Fruit fly (Drosophila melanogaster) whole organism, embryonic: ENCODE measurements around the gene CG10581.

Experiments used
- CG10431 ChIP-seq: fragments of 200-800 bp; sonication (Bioruptor generic); optimal IDR thresholded peaks from 3 replicates; lab custom pipeline; 2018; ENCODE audit warnings: missing biosample characterization, mild to moderate bottlenecking, missing genetic modification characterization
- CG10959 ChIP-seq: fragments of 200-800 bp; sonication (Bioruptor generic); IDR thresholded peaks from 2 replicates; pipeline ENCODE4 v1.3.6; 2022; ENCODE audit warnings: missing biosample characterization, missing genetic modification characterization
- CG11504 ChIP-seq: fragments of 200-800 bp; sonication (Bioruptor generic); optimal IDR thresholded peaks from 3 replicates; lab custom pipeline; 2019; ENCODE audit warnings: missing biosample characterization, mild to moderate bottlenecking, missing genetic modification characterization, moderate library complexity
- CG14441 ChIP-seq: fragments of 200-800 bp; sonication (Bioruptor generic); IDR thresholded peaks from 2 replicates; pipeline ENCODE4 v1.3.6; 2022; ENCODE audit warnings: missing biosample characterization, missing genetic modification characterization
- CG15269 ChIP-seq: fragments of 200-800 bp; sonication (Bioruptor generic); optimal IDR thresholded peaks from 2 replicates; lab custom pipeline; 2018; ENCODE audit warnings: missing biosample characterization, mild to moderate bottlenecking, missing genetic modification characterization, moderate library complexity
- CG16815 ChIP-seq: fragments of 200-800 bp; sonication (Bioruptor generic); optimal IDR thresholded peaks from 3 replicates; lab custom pipeline; 2017; ENCODE audit warnings: missing biosample characterization, mild to moderate bottlenecking, missing genetic modification characterization
- CG1792 ChIP-seq: fragments of 200-800 bp; sonication (Bioruptor generic); optimal IDR thresholded peaks from 2 replicates; lab custom pipeline; 2016; ENCODE audit warnings: missing biosample characterization, missing genetic modification characterization
- CG18599 ChIP-seq: fragments of 200-800 bp; sonication (Bioruptor generic); optimal IDR thresholded peaks from 3 replicates; lab custom pipeline; 2017; ENCODE audit warnings: missing biosample characterization, missing genetic modification characterization, mild to moderate bottlenecking, moderate library complexity, missing genetic modification reagents
- CG30403 ChIP-seq: fragments of 200-800 bp; sonication (Bioruptor generic); optimal IDR thresholded peaks from 3 replicates; lab custom pipeline; 2016; ENCODE audit warnings: missing biosample characterization, missing genetic modification characterization
- CG32532 ChIP-seq: fragments of 200-800 bp; sonication (Bioruptor generic); IDR thresholded peaks from 2 replicates; pipeline ENCODE4 v1.3.6; 2022; ENCODE audit warnings: missing biosample characterization, missing genetic modification characterization
- CG32767 ChIP-seq: fragments of 200-800 bp; sonication (Bioruptor generic); IDR thresholded peaks from 2 replicates; pipeline ENCODE4 v1.3.6; 2022; ENCODE audit warnings: missing biosample characterization, missing genetic modification characterization
- CG33557 ChIP-seq: fragments of 200-800 bp; sonication (Bioruptor generic); optimal IDR thresholded peaks from 2 replicates; lab custom pipeline; 2019; ENCODE audit warnings: missing biosample characterization, mild to moderate bottlenecking, missing genetic modification characterization, moderate library complexity
- CG4328 ChIP-seq: fragments of 200-800 bp; sonication (Bioruptor generic); optimal IDR thresholded peaks from 3 replicates; lab custom pipeline; 2017; ENCODE audit warnings: missing biosample characterization, missing genetic modification reagents, missing genetic modification characterization
- CG4360 ChIP-seq: fragments of 200-800 bp; sonication (Bioruptor generic); IDR thresholded peaks from 2 replicates; pipeline ENCODE4 v1.3.6; 2022; ENCODE audit warnings: missing biosample characterization, missing genetic modification characterization
- CG5953 ChIP-seq: fragments of 200-800 bp; sonication (Bioruptor generic); IDR thresholded peaks from 2 replicates; pipeline ENCODE4 v1.3.6; 2022; ENCODE audit warnings: missing biosample characterization, missing genetic modification characterization
- CG6272 ChIP-seq: fragments of 200-800 bp; sonication (Bioruptor generic); IDR thresholded peaks from 2 replicates; pipeline ENCODE4 v1.3.6; 2022; ENCODE audit warnings: missing biosample characterization, missing genetic modification characterization
- CG7745 ChIP-seq: fragments of 200-800 bp; sonication (Bioruptor generic); optimal IDR thresholded peaks from 2 replicates; lab custom pipeline; 2018; ENCODE audit warnings: missing biosample characterization, mild to moderate bottlenecking, missing genetic modification characterization, moderate library complexity
- CG8924 ChIP-seq: fragments of 200-800 bp; optimal IDR thresholded peaks from 3 replicates; lab custom pipeline; 2019; ENCODE audit warnings: missing biosample characterization, mild to moderate bottlenecking, missing genetic modification characterization, moderate library complexity
- CG9215 ChIP-seq: fragments of 200-800 bp; sonication (Bioruptor generic); IDR thresholded peaks from 2 replicates; pipeline ENCODE4 v1.3.6; 2022; ENCODE audit warnings: missing biosample characterization, missing genetic modification characterization
- CG9876 ChIP-seq: fragments of 200-800 bp; sonication (Bioruptor generic); optimal IDR thresholded peaks from 2 replicates; lab custom pipeline; 2016; ENCODE audit warnings: missing biosample characterization, missing genetic modification characterization
- CoRest ChIP-seq: fragments of 200-800 bp; sonication (Bioruptor generic); optimal IDR thresholded peaks from 3 replicates; lab custom pipeline; 2018; ENCODE audit warnings: missing biosample characterization, mild to moderate bottlenecking, missing genetic modification characterization, moderate library complexity
- D19B ChIP-seq: fragments of 200-800 bp; sonication (Bioruptor generic); optimal IDR thresholded peaks from 2 replicates; lab custom pipeline; 2017; ENCODE audit warnings: missing biosample characterization, mild to moderate bottlenecking, missing genetic modification characterization
- Dref ChIP-seq: fragments of 200-800 bp; sonication (Bioruptor generic); IDR thresholded peaks from 2 replicates; pipeline ENCODE4 v1.3.6; 2022; ENCODE audit warnings: missing biosample characterization, missing genetic modification characterization
- Eip74EF ChIP-seq, 2 experiments: fragments of 200-800 bp in 1 of 2; fragments of >200 bp in 1 of 2; sonication (Bioruptor generic) in 1 of 2; optimal IDR thresholded peaks; 2 replicates each; lab custom pipeline; 2017 to 2019; ENCODE audit warnings: missing biosample characterization in 2 of 2, missing genetic modification characterization in 2 of 2, mild to moderate bottlenecking in 1 of 2, moderate library complexity in 1 of 2
- Ets97D ChIP-seq: fragments of 200-800 bp; sonication (Bioruptor generic); optimal IDR thresholded peaks from 3 replicates; lab custom pipeline; 2016; ENCODE audit warnings: missing biosample characterization, missing genetic modification characterization
- Fer3 ChIP-seq: fragments of 200-800 bp; sonication (Bioruptor generic); optimal IDR thresholded peaks from 2 replicates; lab custom pipeline; 2018; ENCODE audit warnings: missing biosample characterization, mild to moderate bottlenecking, missing genetic modification characterization, moderate library complexity
- HmgZ ChIP-seq: fragments of 200-800 bp; sonication (Bioruptor generic); optimal IDR thresholded peaks from 2 replicates; lab custom pipeline; 2018; ENCODE audit warnings: missing biosample characterization, mild to moderate bottlenecking, missing genetic modification characterization
- Kr ChIP-seq: fragments of 200-800 bp; sonication (Bioruptor generic); optimal IDR thresholded peaks from 2 replicates; lab custom pipeline; 2017; ENCODE audit warnings: missing biosample characterization, mild to moderate bottlenecking, missing genetic modification characterization
- Lpt ChIP-seq: fragments of >200 bp; optimal IDR thresholded peaks from 2 replicates; lab custom pipeline; 2018; ENCODE audit warnings: missing biosample characterization, missing genetic modification characterization
- NC2α ChIP-seq: fragments of 200-800 bp; sonication (Bioruptor generic); optimal IDR thresholded peaks from 2 replicates; lab custom pipeline; 2016; ENCODE audit warnings: missing biosample characterization, missing genetic modification characterization
- PHDP ChIP-seq: fragments of 200-800 bp; sonication (Bioruptor generic); optimal IDR thresholded peaks from 3 replicates; lab custom pipeline; 2018; ENCODE audit warnings: missing biosample characterization, mild to moderate bottlenecking, missing genetic modification characterization, moderate library complexity
- Sry-β ChIP-seq: fragments of 200-800 bp; sonication (Bioruptor generic); optimal IDR thresholded peaks from 2 replicates; lab custom pipeline; 2018; ENCODE audit warnings: missing biosample characterization, mild to moderate bottlenecking, missing genetic modification characterization, moderate library complexity
- amos ChIP-seq: fragments of 200-800 bp; sonication (Bioruptor generic); IDR thresholded peaks from 2 replicates; pipeline ENCODE4 v1.3.6; 2022; ENCODE audit warnings: missing biosample characterization, missing genetic modification characterization; ENCODE audit not compliant: partially characterized antibody
- ara ChIP-seq: fragments of 200-800 bp; sonication (Bioruptor generic); IDR thresholded peaks from 2 replicates; pipeline ENCODE4 v1.3.6; 2022; ENCODE audit warnings: missing biosample characterization, missing genetic modification characterization
- ash1 ChIP-seq: fragments of 200-800 bp; sonication (Bioruptor generic); optimal IDR thresholded peaks from 2 replicates; lab custom pipeline; 2018; ENCODE audit warnings: missing biosample characterization, mild to moderate bottlenecking, missing genetic modification characterization
- cad ChIP-seq: fragments of >200 bp; optimal IDR thresholded peaks from 2 replicates; lab custom pipeline; 2017; ENCODE audit warnings: missing biosample characterization, missing genetic modification characterization
- crc ChIP-seq: fragments of 200-800 bp; sonication (Bioruptor generic); optimal IDR thresholded peaks from 2 replicates; lab custom pipeline; 2016; ENCODE audit warnings: missing biosample characterization, missing genetic modification characterization
- dysf ChIP-seq: fragments of 200-800 bp; sonication (Bioruptor generic); IDR thresholded peaks from 3 replicates; pipeline ENCODE4 v1.3.6; 2022; ENCODE audit warnings: missing biosample characterization, missing genetic modification characterization
- fu2 ChIP-seq: fragments of 200-800 bp; sonication (Bioruptor generic); optimal IDR thresholded peaks from 2 replicates; lab custom pipeline; 2016; ENCODE audit warnings: missing biosample characterization, missing genetic modification characterization
- gt ChIP-seq: fragments of 200-800 bp; sonication (Bioruptor generic); IDR thresholded peaks from 2 replicates; pipeline ENCODE4 v1.3.6; 2022; ENCODE audit warnings: missing biosample characterization, missing genetic modification characterization
- ham ChIP-seq: fragments of 200-800 bp; sonication (Bioruptor generic); IDR thresholded peaks from 2 replicates; pipeline ENCODE4 v1.3.6; 2022; ENCODE audit warnings: missing biosample characterization, missing genetic modification characterization
- maf-S ChIP-seq: fragments of 200-800 bp; sonication (Bioruptor generic); optimal IDR thresholded peaks from 2 replicates; lab custom pipeline; 2016; ENCODE audit warnings: missing biosample characterization, missing genetic modification characterization
- sc ChIP-seq, 3 experiments: fragments of >200 bp in 2 of 3; fragments of 200-800 bp in 1 of 3; sonication (Bioruptor generic) in 1 of 3; optimal IDR thresholded peaks; 2 replicates in 2 of 3; 3 replicates in 1 of 3; lab custom pipeline; 2017; ENCODE audit warnings: mild to moderate bottlenecking in 1 of 3, missing biosample characterization in 1 of 3, missing genetic modification characterization in 1 of 3, missing genetic modification reagents in 1 of 3
- shn ChIP-seq: fragments of 200-800 bp; sonication (Bioruptor generic); optimal IDR thresholded peaks from 3 replicates; lab custom pipeline; 2016; ENCODE audit warnings: missing biosample characterization, missing genetic modification characterization
- stwl ChIP-seq: fragments of 200-800 bp; sonication (Bioruptor generic); optimal IDR thresholded peaks from 3 replicates; lab custom pipeline; 2018; ENCODE audit warnings: missing biosample characterization, mild to moderate bottlenecking, missing genetic modification characterization, moderate library complexity
- tio ChIP-seq: fragments of 200-800 bp; sonication (Bioruptor generic); optimal IDR thresholded peaks from 2 replicates; lab custom pipeline; 2017; ENCODE audit warnings: missing biosample characterization, missing genetic modification characterization, inconsistent platforms
- tll ChIP-seq, 2 experiments: fragments of 200-800 bp in 1 of 2; fragments of >200 bp in 1 of 2; sonication (Bioruptor generic) in 1 of 2; optimal IDR thresholded peaks; 2 replicates each; lab custom pipeline; 2017 to 2019; ENCODE audit warnings: missing biosample characterization in 2 of 2, missing genetic modification characterization in 2 of 2, mild to moderate bottlenecking in 1 of 2, moderate library complexity in 1 of 2
- vfl ChIP-seq: fragments of 200-800 bp; sonication (Bioruptor generic); optimal IDR thresholded peaks from 2 replicates; lab custom pipeline; 2016; ENCODE audit warnings: missing biosample characterization, missing genetic modification characterization
- yki ChIP-seq: fragments of >200 bp; optimal IDR thresholded peaks from 3 replicates; lab custom pipeline; 2018
- zen2 ChIP-seq: fragments of 200-800 bp; sonication (Bioruptor generic); IDR thresholded peaks from 3 replicates; pipeline ENCODE4 v1.3.6; 2022; ENCODE audit warnings: missing biosample characterization, missing genetic modification characterization; ENCODE audit not compliant: partially characterized antibody

Gene CG10581

DNA sequence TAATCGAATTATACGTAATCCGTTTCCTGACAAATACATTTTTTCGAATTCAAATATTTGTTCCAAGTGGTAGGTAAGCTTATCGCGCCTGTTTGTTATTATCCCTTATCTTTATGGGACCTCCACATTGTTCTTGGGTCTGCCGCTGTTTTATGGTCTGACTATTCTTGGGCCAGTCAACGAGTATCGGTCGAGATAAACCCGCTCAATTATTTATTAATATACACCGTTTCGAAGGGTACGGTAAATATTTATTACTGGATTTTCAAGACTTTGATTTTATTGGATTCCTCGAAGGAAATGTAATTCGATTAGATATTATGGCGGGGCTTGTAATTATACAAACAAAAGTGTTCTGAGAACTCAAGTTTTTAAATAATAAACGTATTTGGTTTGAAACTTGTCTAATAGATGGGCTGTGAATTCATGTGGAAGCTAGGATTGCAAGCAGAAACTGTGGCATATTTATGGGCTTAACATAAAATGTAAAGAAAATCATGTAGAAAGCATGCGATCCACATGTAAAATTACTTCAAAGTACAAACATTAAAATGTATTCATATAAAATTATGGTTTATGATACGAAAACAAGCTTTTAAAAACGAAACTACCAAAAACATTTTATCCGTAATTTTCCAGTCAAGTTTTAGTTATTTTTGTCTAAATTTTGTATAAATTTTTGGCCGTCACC lies 31.4 kb upstream of the CG10581 start, which contains the start of gene CG43072 (continued):
- peak; percentile 30 for TF ChIP-seq CG8924 (tag; lab: Kevin White, UChicago)
- TF ChIP-seq CG14441: no peak
- no peak for TF ChIP-seq D19B (GFP tag; lab: Kevin White, UChicago)
- no peak for TF ChIP-seq CG11504
- TF ChIP-seq CG10431 (GFP tag; lab: Kevin White, UChicago): peak; percentile 57
- no peak for TF ChIP-seq NC2α (GFP tag; lab: Kevin White, UChicago)
- TF ChIP-seq maf-S (GFP tag; lab: Kevin White, UChicago): no peak
- no peak for TF ChIP-seq CG18599 (GFP tag; lab: Kevin White, UChicago)
- TF ChIP-seq CG30403 (GFP tag; lab: Kevin White, UChicago): no peak
- no peak for TF ChIP-seq gt (GFP tag; lab: Robert Waterston, UW)
- no peak for TF ChIP-seq CG7745 (tag; lab: Kevin White, UChicago)
- no peak for TF ChIP-seq tll (GFP tag; optimal IDR thresholded peaks at IDR 0.05; lab: Kevin White, UChicago)
- TF ChIP-seq CG9215: no peak
- TF ChIP-seq Kr (GFP tag; lab: Kevin White, UChicago): no peak
- TF ChIP-seq CG1792 (GFP tag; lab: Kevin White, UChicago): no peak
- TF ChIP-seq Dref: no peak
- peak; percentile 49 for TF ChIP-seq stwl (tag; lab: Kevin White, UChicago)
- no peak for TF ChIP-seq ham
- no peak for TF ChIP-seq crc
- TF ChIP-seq Ets97D: no peak
- peak; percentile 30 for TF ChIP-seq cad
- TF ChIP-seq vfl (GFP tag; lab: Kevin White, UChicago): no peak
- TF ChIP-seq Eip74EF (GFP tag; optimal IDR thresholded peaks at IDR 0.05; lab: Kevin White, UChicago): peak in 1 of 2 experiments; percentile 49
- TF ChIP-seq Sry-β: no peak
- no peak for TF ChIP-seq CG6272 (GFP tag; lab: Robert Waterston, UW)
- TF ChIP-seq CoRest (tag; lab: Kevin White, UChicago): no peak
- no peak for TF ChIP-seq Lpt (GFP tag; lab: Kevin White, UChicago)
- TF ChIP-seq fu2: no peak
- no peak for TF ChIP-seq yki
- TF ChIP-seq CG4328: no peak
- no peak for TF ChIP-seq tio (GFP tag; lab: Kevin White, UChicago)
- TF ChIP-seq CG10959: no peak
- TF ChIP-seq CG5953 (GFP tag; lab: Robert Waterston, UW): no peak
- TF ChIP-seq dysf (GFP tag; lab: Robert Waterston, UW): no peak
- TF ChIP-seq sc (optimal IDR thresholded peaks at IDR 0.05; lab: Kevin White, UChicago): no peak
- no peak for TF ChIP-seq sc (GFP tag; optimal IDR thresholded peaks at IDR 0.05; lab: Kevin White, UChicago)
- no peak for TF ChIP-seq Fer3
- peak; percentile 70 for TF ChIP-seq PHDP (tag; lab: Kevin White, UChicago)
- no peak for TF ChIP-seq CG15269
- TF ChIP-seq CG16815 (GFP tag; lab: Kevin White, UChicago): no peak
- TF ChIP-seq CG32767 (GFP tag; lab: Robert Waterston, UW): no peak
- TF ChIP-seq CG33557 (GFP tag; lab: Kevin White, UChicago): peak; percentile 44
- TF ChIP-seq CG32532: no peak
- no peak for TF ChIP-seq CG4360 (GFP tag; lab: Robert Waterston, UW)
- TF ChIP-seq amos: peak; percentile 64; the same call in 1 of the 2 replicates
- no peak for TF ChIP-seq ara
- TF ChIP-seq zen2 (GFP tag; lab: Robert Waterston, UW): no peak
- TF ChIP-seq HmgZ (tag; lab: Kevin White, UChicago): peak; percentile 53
- TF ChIP-seq CG9876 (GFP tag; lab: Kevin White, UChicago): no peak
- no peak for TF ChIP-seq shn
- no peak for TF ChIP-seq ash1 (GFP tag; lab: Kevin White, UChicago)
